Worm (Caenorhabditis elegans) whole organism, L3 larva: ENCODE results near the gene srh-223.

ENCODE experiments used
- ceh-82 ChIP-seq: fragments of 150-350 bp; optimal IDR thresholded peaks from 2 replicates; lab custom pipeline; 2014; ENCODE audit warnings: missing biosample characterization, missing genetic modification characterization
- ztf-11 ChIP-seq: fragments of 150-350 bp; optimal IDR thresholded peaks from 2 replicates; lab custom pipeline; 2014; ENCODE audit warnings: missing biosample characterization, missing genetic modification characterization

ce11 chrIV:3956095-3956494 is 25.6 kb upstream of the srh-223 start, which contains the start of gene clec-73:
- TF ChIP-seq ceh-82 (tag; lab: Kevin White, UChicago) (no peak), ztf-11 (tag; lab: Kevin White, UChicago) (no peak)
